Worm (Caenorhabditis elegans): ENCODE results near the gene pph-6.
"Not testable (repeated sequence)": the region's sequence is repeated elsewhere in the genome, so short reads cannot be mapped to it uniquely, and the experiment has no call there.

The pph-6 gene

DNA sequence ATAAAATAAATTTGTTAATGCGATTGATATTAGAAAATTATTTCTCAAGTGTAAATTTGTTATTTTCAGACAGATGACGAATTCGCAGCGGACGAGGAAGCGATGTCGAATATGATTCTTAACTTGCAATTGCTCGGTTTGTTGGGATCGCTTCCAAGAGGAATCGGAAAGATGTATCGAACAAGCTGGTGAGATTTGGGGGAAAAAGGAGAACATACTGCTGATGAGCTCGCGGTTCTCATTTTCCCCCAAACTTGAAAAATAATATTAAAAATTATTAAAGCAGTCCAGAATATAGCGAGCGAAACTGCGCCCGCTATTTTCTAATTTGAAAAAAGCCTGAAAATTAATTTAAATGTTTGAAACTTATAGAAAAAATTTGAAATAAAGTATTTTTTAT lies 8.0 kb upstream of the pph-6 start, which contains the start of gene C34C12.2:
C34C12.2 (plus strand) TSS at position 301 of the 400 bp plus-strand sequence.
- not testable (repeated sequence) for TF ChIP-seq sea-1 (GFP tag; conservative IDR thresholded peaks at IDR 0.05); ceh-13 (GFP tag; optimal IDR thresholded peaks at IDR 0.05); tbx-11 (GFP tag; IDR thresholded peaks at IDR 0.05)

- not testable (repeated sequence) for TF ChIP-seq hmg-4 (GFP tag; optimal IDR thresholded peaks at IDR 0.05); B0310.2 (tag; optimal IDR thresholded peaks at IDR 0.05); ceh-36 (tag; optimal IDR thresholded peaks at IDR 0.05)
Observed at ce11 chrIII:3454045-3454444, 7.5 kb upstream of the pph-6 start, which contains the start of gene C34C12.1. Gene C34C12.1, plus strand, starts transcription at chrIII:3454345.

DNA sequence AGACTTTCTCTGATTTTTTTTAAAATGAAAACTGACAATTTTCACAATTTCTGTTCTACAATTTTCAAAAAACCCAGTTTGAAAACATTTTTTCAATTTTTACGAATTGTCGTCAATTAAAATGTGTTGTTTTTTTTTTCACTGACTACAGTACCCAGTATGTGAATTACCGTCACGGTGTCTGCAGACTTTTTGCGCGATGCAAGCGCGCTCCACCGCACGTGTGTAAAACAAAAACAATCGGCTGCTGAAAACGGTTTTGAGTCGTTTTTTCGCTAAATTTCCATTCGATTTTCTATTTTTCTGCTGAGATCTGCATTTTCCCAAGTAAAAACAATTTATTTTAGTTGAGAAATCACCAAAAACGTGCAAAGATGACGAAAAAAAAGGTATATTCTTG lies 5.3 kb upstream of the pph-6 start:
- TF ChIP-seq pes-1 (GFP tag; IDR thresholded peaks at IDR 0.05) (peak; percentile 51; the same call in 1 of the 2 replicates), hmg-4 (GFP tag; optimal IDR thresholded peaks at IDR 0.05) (peak; percentile 1), tbx-11 (GFP tag; IDR thresholded peaks at IDR 0.05) (no peak), F13C5.2 (tag; optimal IDR thresholded peaks at IDR 0.05) (peak; percentile 76)

ce11 chrIII:3460061-3460460 lies 1.4 kb upstream of the pph-6 start, which contains the start of gene C34C12.8:
Gene C34C12.8, plus strand, starts transcription at chrIII:3460406.
- TF ChIP-seq scrt-1 (GFP tag; IDR thresholded peaks at IDR 0.05) (no peak), ama-1 (optimal IDR thresholded peaks at IDR 0.05) (no peak), tbx-37 (GFP tag; conservative IDR thresholded peaks at IDR 0.05) (0 out of 2 replicates have a peak, but pooled peaks have one; percentile 30), tra-4 (tag; optimal IDR thresholded peaks at IDR 0.05) (no peak), B0310.2 (tag; optimal IDR thresholded peaks at IDR 0.05) (no peak), ets-7 (tag; optimal IDR thresholded peaks at IDR 0.05) (no peak), F13C5.2 (tag; optimal IDR thresholded peaks at IDR 0.05) (peak; percentile 72), hnd-1 (tag; optimal IDR thresholded peaks at IDR 0.05) (no peak), tbx-11 (GFP tag; IDR thresholded peaks at IDR 0.05) (no peak), ceh-36 (tag; optimal IDR thresholded peaks at IDR 0.05) (no peak), flt-1 (GFP tag; IDR thresholded peaks at IDR 0.05) (peak; percentile 46; the same call in 1 of the 2 replicates), hmbx-1 (tag; optimal IDR thresholded peaks at IDR 0.05) (no peak), aly-1 (tag; optimal IDR thresholded peaks at IDR 0.05) (no peak), ceh-13 (GFP tag; optimal IDR thresholded peaks at IDR 0.05) (no peak), pes-1 (GFP tag; IDR thresholded peaks at IDR 0.05) (peak; percentile 64; the same call in 1 of the 2 replicates), sea-1 (GFP tag; conservative IDR thresholded peaks at IDR 0.05) (peak; percentile 50; the same call in 1 of the 2 replicates), hmg-4 (GFP tag; optimal IDR thresholded peaks at IDR 0.05) (peak; percentile 56)

DNA sequence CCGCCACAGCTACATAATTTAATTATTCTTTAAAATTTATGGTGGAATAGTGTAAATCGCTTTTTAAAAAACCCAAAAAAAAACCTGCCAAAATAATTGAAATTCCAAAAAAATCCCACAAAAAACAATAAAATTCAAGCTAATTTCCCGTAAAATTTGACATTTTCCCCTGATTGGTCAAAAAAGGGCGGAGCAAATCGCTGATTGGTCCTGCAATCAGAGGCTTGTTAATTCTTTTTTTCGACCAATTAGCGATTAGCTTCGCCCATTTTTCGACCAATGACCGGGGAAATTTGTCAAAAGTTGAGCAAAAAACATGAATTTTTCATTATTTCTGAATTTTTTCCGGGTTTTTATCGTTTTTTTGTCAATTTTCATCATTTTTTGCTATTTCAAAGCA lies 5.5 kb downstream of the pph-6 start:
- TF ChIP-seq hmg-4 (GFP tag; optimal IDR thresholded peaks at IDR 0.05) (no peak), F13C5.2 (tag; optimal IDR thresholded peaks at IDR 0.05) (no peak), ama-1 (optimal IDR thresholded peaks at IDR 0.05) (no peak), ets-7 (tag; optimal IDR thresholded peaks at IDR 0.05) (no peak), hmbx-1 (tag; optimal IDR thresholded peaks at IDR 0.05) (no peak), ceh-36 (tag; optimal IDR thresholded peaks at IDR 0.05) (no peak), tbx-11 (GFP tag; IDR thresholded peaks at IDR 0.05) (no peak), B0310.2 (tag; optimal IDR thresholded peaks at IDR 0.05) (no peak), tra-4 (tag; optimal IDR thresholded peaks at IDR 0.05) (no peak), tbx-37 (GFP tag; conservative IDR thresholded peaks at IDR 0.05) (no peak), flt-1 (GFP tag; IDR thresholded peaks at IDR 0.05) (no peak), ceh-13 (GFP tag; optimal IDR thresholded peaks at IDR 0.05) (no peak), aly-1 (tag; optimal IDR thresholded peaks at IDR 0.05) (no peak), sea-1 (GFP tag; conservative IDR thresholded peaks at IDR 0.05) (no peak), pes-1 (GFP tag; IDR thresholded peaks at IDR 0.05) (no peak), hnd-1 (tag; optimal IDR thresholded peaks at IDR 0.05) (no peak), scrt-1 (GFP tag; IDR thresholded peaks at IDR 0.05) (no peak)

DNA sequence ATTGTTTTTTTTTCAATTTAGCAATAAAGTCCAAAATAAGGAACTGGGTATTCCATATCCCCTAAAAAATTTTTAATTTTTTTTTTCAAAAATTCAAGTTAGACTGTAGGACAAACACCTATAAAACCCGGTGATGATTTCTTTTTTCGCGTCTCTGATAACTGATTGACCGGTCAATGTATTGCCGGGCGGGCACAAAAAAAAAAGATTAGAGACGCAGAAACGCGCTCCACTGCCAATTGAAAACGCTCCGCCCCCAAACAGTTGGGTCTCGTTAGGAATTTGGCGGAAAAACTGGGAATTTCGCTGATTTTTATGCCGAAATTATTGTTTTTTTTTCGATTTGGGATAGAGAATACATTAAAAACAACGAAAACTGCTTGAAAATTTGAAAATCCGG lies 6.9 kb downstream of the pph-6 start:
- TF ChIP-seq aly-1 (tag; optimal IDR thresholded peaks at IDR 0.05) (no peak), B0310.2 (tag; optimal IDR thresholded peaks at IDR 0.05) (no peak), hnd-1 (tag; optimal IDR thresholded peaks at IDR 0.05) (no peak), flt-1 (GFP tag; IDR thresholded peaks at IDR 0.05) (no peak), tra-4 (tag; optimal IDR thresholded peaks at IDR 0.05) (no peak), ceh-36 (tag; optimal IDR thresholded peaks at IDR 0.05) (no peak), sea-1 (GFP tag; conservative IDR thresholded peaks at IDR 0.05) (no peak), hmg-4 (GFP tag; optimal IDR thresholded peaks at IDR 0.05) (no peak), ama-1 (optimal IDR thresholded peaks at IDR 0.05) (no peak), F13C5.2 (tag; optimal IDR thresholded peaks at IDR 0.05) (no peak), ceh-13 (GFP tag; optimal IDR thresholded peaks at IDR 0.05) (no peak), ets-7 (tag; optimal IDR thresholded peaks at IDR 0.05) (no peak), scrt-1 (GFP tag; IDR thresholded peaks at IDR 0.05) (no peak), tbx-11 (GFP tag; IDR thresholded peaks at IDR 0.05) (no peak)

DNA sequence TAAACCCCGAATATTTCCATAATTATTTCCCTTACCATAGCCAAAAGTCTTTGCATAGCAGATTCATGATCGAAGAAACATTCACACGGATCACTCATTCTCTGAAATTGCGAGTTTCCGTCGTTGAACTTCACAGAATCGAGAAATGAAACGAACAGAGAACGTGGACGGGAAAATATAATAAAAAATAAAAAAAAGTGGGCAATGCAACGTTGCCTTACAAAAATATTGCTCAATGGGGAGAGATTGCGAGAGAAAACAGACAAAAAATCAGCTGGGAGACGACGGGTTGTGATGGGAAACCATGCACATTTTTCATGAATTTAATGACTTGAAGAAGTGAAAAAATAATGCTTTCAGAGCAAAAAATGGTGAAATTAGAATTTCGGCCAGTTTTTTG lies 8.1 kb downstream of the pph-6 start, which contains the start of gene smim-14:
smim-14 (minus strand) TSS at position 101 of the 400 bp plus-strand sequence.
- TF ChIP-seq tbx-37 (GFP tag; conservative IDR thresholded peaks at IDR 0.05) (no peak), ets-7 (tag; optimal IDR thresholded peaks at IDR 0.05) (no peak), sea-1 (GFP tag; conservative IDR thresholded peaks at IDR 0.05) (no peak)

DNA sequence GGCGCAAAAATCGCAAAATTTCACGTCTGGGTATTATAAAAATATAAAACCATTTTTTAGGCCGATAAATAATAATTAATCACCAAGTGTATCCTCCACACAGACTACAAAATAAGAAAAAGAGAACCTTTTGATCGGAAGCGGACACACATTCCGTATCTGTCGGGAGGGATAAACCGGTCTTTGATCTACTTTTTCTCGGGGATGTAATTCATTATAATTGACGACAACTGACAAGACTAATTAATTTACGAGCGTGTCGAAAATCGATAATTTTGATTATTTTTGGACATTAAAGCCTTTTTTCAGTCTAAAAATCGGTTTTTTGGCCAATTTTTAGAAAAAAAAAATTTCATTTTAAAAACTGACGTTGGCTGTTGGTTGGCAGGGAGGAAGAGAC lies 8.9 kb downstream of the pph-6 start:
- no peak for TF ChIP-seq tbx-11 (GFP tag; IDR thresholded peaks at IDR 0.05)
- TF ChIP-seq tbx-37 (GFP tag; conservative IDR thresholded peaks at IDR 0.05) = no peak
- TF ChIP-seq tra-4 (tag; optimal IDR thresholded peaks at IDR 0.05) = no peak
- no peak for TF ChIP-seq ets-7 (tag; optimal IDR thresholded peaks at IDR 0.05)
- no peak for TF ChIP-seq scrt-1 (GFP tag; IDR thresholded peaks at IDR 0.05)
- no peak for TF ChIP-seq hnd-1 (tag; optimal IDR thresholded peaks at IDR 0.05)
- no peak for TF ChIP-seq hmbx-1 (tag; optimal IDR thresholded peaks at IDR 0.05)
- TF ChIP-seq aly-1 (tag; optimal IDR thresholded peaks at IDR 0.05) = no peak
- TF ChIP-seq sea-1 (GFP tag; conservative IDR thresholded peaks at IDR 0.05) = no peak
- no peak for TF ChIP-seq ceh-13 (GFP tag; optimal IDR thresholded peaks at IDR 0.05)
- TF ChIP-seq flt-1 (GFP tag; IDR thresholded peaks at IDR 0.05) = no peak
- no peak for TF ChIP-seq ceh-36 (tag; optimal IDR thresholded peaks at IDR 0.05)
- no peak for TF ChIP-seq pes-1 (GFP tag; IDR thresholded peaks at IDR 0.05)
- TF ChIP-seq B0310.2 (tag; optimal IDR thresholded peaks at IDR 0.05) = no peak
- TF ChIP-seq hmg-4 (GFP tag; optimal IDR thresholded peaks at IDR 0.05) = no peak
- TF ChIP-seq ama-1 (optimal IDR thresholded peaks at IDR 0.05) = no peak
